Worm (Caenorhabditis elegans) whole organism, L1 larva: Measurements from ENCODE around the gene mog-4.
A peak's percentile ranks its signal among the peaks of the same experiment; 100 is the strongest.

Source experiments
- F16B12.6 ChIP-seq: fragments of 150-350 bp; optimal IDR thresholded peaks from 2 replicates; lab custom pipeline; 2014; ENCODE audit warnings: missing biosample characterization, missing genetic modification characterization
- egl-27 ChIP-seq, 2 experiments: fragments of 150-350 bp in 1 of 2; sonication (generic microtip); optimal IDR thresholded peaks; 3 replicates each; lab custom pipeline; 2017 to 2018; ENCODE audit warnings: missing biosample characterization in 2 of 2, missing genetic modification characterization in 2 of 2, missing genetic modification reagents in 2 of 2
- lin-39 ChIP-seq: fragments of 150-350 bp; optimal IDR thresholded peaks from 2 replicates; lab custom pipeline; 2014; ENCODE audit warnings: missing biosample characterization, missing genetic modification reagents, missing genetic modification characterization
- nhr-11 ChIP-seq: fragments of 150-350 bp; optimal IDR thresholded peaks from 2 replicates; lab custom pipeline; 2014; ENCODE audit warnings: missing biosample characterization, missing genetic modification characterization
- sptf-1 ChIP-seq: fragments of 150-350 bp; optimal IDR thresholded peaks from 2 replicates; lab custom pipeline; 2014; ENCODE audit warnings: missing biosample characterization, missing genetic modification characterization
- tbx-2 ChIP-seq: sonication (generic microtip); optimal IDR thresholded peaks from 2 replicates; lab custom pipeline; 2016; ENCODE audit warnings: missing genetic modification characterization, missing compliant biosample characterization
- unc-98 ChIP-seq: fragments of 200-800 bp; sonication (Bioruptor generic); IDR thresholded peaks from 2 replicates; pipeline ENCODE4 v1.3.6; 2022; ENCODE audit warnings: missing genetic modification characterization, missing compliant biosample characterization
- ztf-11 ChIP-seq, 2 experiments: sonication (generic microtip); optimal IDR thresholded peaks; 2 replicates each; lab custom pipeline; 2016 to 2017; ENCODE audit warnings: missing genetic modification characterization in 2 of 2, missing biosample characterization in 1 of 2, missing compliant biosample characterization in 1 of 2

ce11 chrII:14610492-14611142 lies 49.2 kb upstream of the mog-4 start:
- TF ChIP-seq tbx-2 (tag; lab: Kevin White, UChicago): no peak
- TF ChIP-seq F16B12.6 (tag; lab: Kevin White, UChicago): no peak
- no peak for TF ChIP-seq ztf-11 (tag; optimal IDR thresholded peaks at IDR 0.05; lab: Kevin White, UChicago)
- TF ChIP-seq unc-98 (GFP tag; lab: Robert Waterston, UW): no peak
- no peak for TF ChIP-seq egl-27 (tag; optimal IDR thresholded peaks at IDR 0.05; lab: Kevin White, UChicago)
- TF ChIP-seq nhr-11 (tag; lab: Kevin White, UChicago): no peak
- TF ChIP-seq sptf-1: no peak
- peak; percentile 16 for TF ChIP-seq lin-39 (tag; lab: Kevin White, UChicago)
